Worm (Caenorhabditis elegans): ENCODE data around the gene F56D2.5.

Gene F56D2.5

DNA sequence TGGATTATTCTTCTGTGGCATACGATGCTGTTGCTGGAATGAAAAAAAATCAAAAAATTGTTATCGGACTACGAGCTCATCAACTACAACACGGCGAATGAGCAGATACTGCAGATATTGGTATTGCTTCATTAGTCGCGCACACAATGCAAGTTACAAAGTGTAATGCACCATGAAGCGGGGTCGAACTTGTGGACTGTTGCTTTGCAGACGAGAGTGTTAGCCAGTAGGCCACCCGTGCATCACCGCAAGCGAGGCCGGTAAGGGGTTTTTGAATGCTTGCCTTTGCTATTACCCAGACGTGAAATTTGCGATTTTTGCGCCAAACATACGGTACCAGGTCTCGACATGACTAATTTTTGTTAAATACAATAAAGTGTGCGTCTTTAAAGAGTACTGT lies 20.8 kb upstream of the F56D2.5 start (continued):
- TF ChIP-seq nhr-90 (tag; optimal IDR thresholded peaks at IDR 0.05) = peak; percentile 92
- peak; percentile 71; the same call in 1 of the 2 replicates for TF ChIP-seq Y95B8A.8 (GFP tag; IDR thresholded peaks at IDR 0.05)
- TF ChIP-seq ztf-6 (GFP tag; IDR thresholded peaks at IDR 0.05) = 0 out of 2 replicates have a peak, but pooled peaks have one; percentile 31
- peak; percentile 91 for TF ChIP-seq F23B12.7 (tag; optimal IDR thresholded peaks at IDR 0.05; ENCODE audit: insufficient read depth)
- no peak for TF ChIP-seq gei-17 (GFP tag; optimal IDR thresholded peaks at IDR 0.05)
- peak; percentile 83 for TF ChIP-seq madf-10 (tag; optimal IDR thresholded peaks at IDR 0.05)
- TF ChIP-seq aptf-2 (GFP tag; conservative IDR thresholded peaks at IDR 0.05) = peak; percentile 67; the same call in 1 of the 2 replicates
- peak in 1 of 3 experiments; percentile 57 for TF ChIP-seq lin-35 (GFP tag; optimal IDR thresholded peaks at IDR 0.05)
- TF ChIP-seq F39B2.1 (GFP tag; IDR thresholded peaks at IDR 0.05) = peak; percentile 69; the same call in 1 of the 2 replicates
- TF ChIP-seq cebp-2 (GFP tag; IDR thresholded peaks at IDR 0.05) = peak; percentile 91; the same call in 1 of the 2 replicates
- TF ChIP-seq tbp1 (GFP tag; optimal IDR thresholded peaks at IDR 0.05) = peak; percentile 97
- no peak for TF ChIP-seq ceh-58 (GFP tag; IDR thresholded peaks at IDR 0.05)
- peak; percentile 33; the same call in 1 of the 2 replicates for TF ChIP-seq hsf-1 (GFP tag; IDR thresholded peaks at IDR 0.05)
- TF ChIP-seq ztf-25 (GFP tag; IDR thresholded peaks at IDR 0.05) = no peak; the same call in 1 of the 2 replicates
- TF ChIP-seq attf-5 (GFP tag; optimal IDR thresholded peaks at IDR 0.05) = peak; percentile 60
- peak; percentile 78 for TF ChIP-seq dpff-1 (tag; optimal IDR thresholded peaks at IDR 0.05)
- peak; percentile 13 for TF ChIP-seq tbx-9 (tag; optimal IDR thresholded peaks at IDR 0.05; ENCODE audit: borderline replicate concordance)
- TF ChIP-seq B0336.3 (GFP tag; IDR thresholded peaks at IDR 0.05) = peak; percentile 73; the same call in 1 of the 2 replicates
- TF ChIP-seq ets-4 (GFP tag; optimal IDR thresholded peaks at IDR 0.05) = peak; percentile 84
- TF ChIP-seq lir-1 (GFP tag; conservative IDR thresholded peaks at IDR 0.05) = peak; percentile 74
- peak; percentile 54; the same call in 1 of the 2 replicates for TF ChIP-seq ceh-100 (GFP tag; IDR thresholded peaks at IDR 0.05)
- TF ChIP-seq rcor-1 (GFP tag; IDR thresholded peaks at IDR 0.05) = peak; percentile 81
- 0 out of 2 replicates have a peak, but pooled peaks have one; percentile 59 for TF ChIP-seq bed-1 (GFP tag; IDR thresholded peaks at IDR 0.05)
- TF ChIP-seq unc-62 (GFP tag; optimal IDR thresholded peaks at IDR 0.05) = no peak
- TF ChIP-seq nhr-80 (tag; optimal IDR thresholded peaks at IDR 0.05) = peak; percentile 50
- TF ChIP-seq B0019.2 (GFP tag; conservative IDR thresholded peaks at IDR 0.05) = peak; percentile 54
- no peak for TF ChIP-seq lag-1 (GFP tag; IDR thresholded peaks at IDR 0.05)
- TF ChIP-seq unc-130 (GFP tag; optimal IDR thresholded peaks at IDR 0.05) = peak; percentile 84
- peak; percentile 87; the same call in 1 of the 2 replicates for TF ChIP-seq ceh-40 (GFP tag; IDR thresholded peaks at IDR 0.05)
- no peak for TF ChIP-seq ama-1 (optimal IDR thresholded peaks at IDR 0.05)
- TF ChIP-seq ama-1 (GFP tag; optimal IDR thresholded peaks at IDR 0.05) = peak; percentile 26 to 83
- TF ChIP-seq F33H1.4 (GFP tag; IDR thresholded peaks at IDR 0.05) = peak; percentile 70
- TF ChIP-seq sptf-2 (GFP tag; optimal IDR thresholded peaks at IDR 0.05) = peak; percentile 82
- peak; percentile 68 for TF ChIP-seq snpc-4 (GFP tag; optimal IDR thresholded peaks at IDR 0.05)
- TF ChIP-seq snpc-4 (tag; optimal IDR thresholded peaks at IDR 0.05) = peak; percentile 18 to 71 (median 64)
- TF ChIP-seq pha-4 (tag; optimal IDR thresholded peaks at IDR 0.05) = no peak
- TF ChIP-seq athp-1 (tag; optimal IDR thresholded peaks at IDR 0.05) = peak; percentile 93
- no peak for TF ChIP-seq akir-1 (GFP tag; optimal IDR thresholded peaks at IDR 0.05)
- no peak for TF ChIP-seq Y79H2A.3 (GFP tag; conservative IDR thresholded peaks at IDR 0.05)
- TF ChIP-seq xnd-1 (tag; optimal IDR thresholded peaks at IDR 0.05) = no peak
- peak; percentile 82; the same call in 1 of the 2 replicates for TF ChIP-seq egl-44 (GFP tag; IDR thresholded peaks at IDR 0.05)
- peak; percentile 65 for TF ChIP-seq ceh-79 (tag; optimal IDR thresholded peaks at IDR 0.05)
- no peak for TF ChIP-seq C06A6.2 (GFP tag; conservative IDR thresholded peaks at IDR 0.05)
- TF ChIP-seq ccch-3 (GFP tag; optimal IDR thresholded peaks at IDR 0.05) = no peak
- TF ChIP-seq Y53F4B.3 (GFP tag; IDR thresholded peaks at IDR 0.05) = no peak
- TF ChIP-seq rec-8 (tag; optimal IDR thresholded peaks at IDR 0.05) = peak; percentile 77 to 91
- TF ChIP-seq ztf-26 (tag; optimal IDR thresholded peaks at IDR 0.05) = peak; percentile 77
- TF ChIP-seq tlf-1 (GFP tag; optimal IDR thresholded peaks at IDR 0.05) = peak; percentile 74
- peak; percentile 77 for TF ChIP-seq rpc-1 (optimal IDR thresholded peaks at IDR 0.05)
- TF ChIP-seq rpc-1 (tag; optimal IDR thresholded peaks at IDR 0.05) = peak; percentile 89

All from whole organism, young adult.